Fruit fly (Drosophila melanogaster) whole organism, embryonic: Measurements from ENCODE around the gene CG11811.

Experiments used
- Awh ChIP-seq: fragments of 200-800 bp; sonication (Bioruptor generic); IDR thresholded peaks from 2 replicates; pipeline ENCODE4, ENCODE4 v1.3.6; 2022; ENCODE audit warnings: missing biosample characterization, missing genetic modification characterization
- CG10147 ChIP-seq: fragments of 200-800 bp; sonication (Bioruptor generic); optimal IDR thresholded peaks from 2 replicates; lab custom pipeline; 2019; ENCODE audit warnings: missing biosample characterization, mild to moderate bottlenecking, missing genetic modification characterization, moderate library complexity
- CG10959 ChIP-seq: fragments of 200-800 bp; sonication (Bioruptor generic); IDR thresholded peaks from 2 replicates; pipeline ENCODE4 v1.3.6; 2022; ENCODE audit warnings: missing biosample characterization, missing genetic modification characterization
- CG14860 ChIP-seq: fragments of 200-800 bp; sonication (Bioruptor generic); IDR thresholded peaks from 3 replicates; pipeline ENCODE4 v1.3.6; 2022; ENCODE audit warnings: missing biosample characterization, missing genetic modification characterization; ENCODE audit not compliant: partially characterized antibody
- CG16813 ChIP-seq: fragments of 200-800 bp; sonication (Bioruptor generic); IDR thresholded peaks from 3 replicates; pipeline ENCODE4 v1.3.6; 2022; ENCODE audit warnings: missing biosample characterization, missing genetic modification characterization; ENCODE audit not compliant: partially characterized antibody
- CG18011 ChIP-seq: fragments of 200-800 bp; sonication (Bioruptor generic); optimal IDR thresholded peaks from 2 replicates; lab custom pipeline; 2017; ENCODE audit warnings: missing biosample characterization, missing genetic modification characterization, mild to moderate bottlenecking, moderate library complexity, missing genotype
- CG2202 ChIP-seq: fragments of 200-800 bp; sonication (Bioruptor generic); optimal IDR thresholded peaks from 2 replicates; lab custom pipeline; 2018; ENCODE audit warnings: missing biosample characterization, mild to moderate bottlenecking, missing genetic modification characterization
- CG30020 ChIP-seq: fragments of 200-800 bp; optimal IDR thresholded peaks from 2 replicates; lab custom pipeline; 2019; ENCODE audit warnings: missing biosample characterization, mild to moderate bottlenecking, missing genetic modification characterization, moderate library complexity
- CG30403 ChIP-seq: fragments of 200-800 bp; sonication (Bioruptor generic); optimal IDR thresholded peaks from 3 replicates; lab custom pipeline; 2016; ENCODE audit warnings: missing biosample characterization, missing genetic modification characterization
- CG31441 ChIP-seq: fragments of 200-800 bp; sonication (Bioruptor generic); IDR thresholded peaks from 2 replicates; pipeline ENCODE4 v1.3.6; 2022; ENCODE audit warnings: missing biosample characterization, missing genetic modification characterization
- CG3163 ChIP-seq: fragments of 200-800 bp; sonication (Bioruptor generic); optimal IDR thresholded peaks from 3 replicates; lab custom pipeline; 2016; ENCODE audit warnings: missing biosample characterization, missing genetic modification characterization
- CG32532 ChIP-seq: fragments of 200-800 bp; sonication (Bioruptor generic); IDR thresholded peaks from 2 replicates; pipeline ENCODE4 v1.3.6; 2022; ENCODE audit warnings: missing biosample characterization, missing genetic modification characterization
- CG3995 ChIP-seq: fragments of 200-800 bp; sonication (Bioruptor generic); optimal IDR thresholded peaks from 3 replicates; lab custom pipeline; 2016; ENCODE audit warnings: missing biosample characterization, missing genetic modification characterization
- CG4282 ChIP-seq: fragments of 200-800 bp; sonication (Bioruptor generic); optimal IDR thresholded peaks from 2 replicates; lab custom pipeline; 2016; ENCODE audit warnings: missing biosample characterization, missing genetic modification characterization
- CG6272 ChIP-seq: fragments of 200-800 bp; sonication (Bioruptor generic); IDR thresholded peaks from 2 replicates; pipeline ENCODE4 v1.3.6; 2022; ENCODE audit warnings: missing biosample characterization, missing genetic modification characterization
- CG6683 ChIP-seq: fragments of 200-800 bp; sonication (Bioruptor generic); optimal IDR thresholded peaks from 2 replicates; lab custom pipeline; 2017; ENCODE audit warnings: missing biosample characterization, mild to moderate bottlenecking, missing genetic modification characterization, missing genetic modification reagents
- CG7271 ChIP-seq: fragments of 200-800 bp; sonication (Bioruptor generic); optimal IDR thresholded peaks from 2 replicates; lab custom pipeline; 2018; ENCODE audit warnings: missing biosample characterization, mild to moderate bottlenecking, missing genetic modification characterization, moderate library complexity
- CG7786 ChIP-seq: fragments of 200-800 bp; sonication (Bioruptor generic); optimal IDR thresholded peaks from 2 replicates; lab custom pipeline; 2016; ENCODE audit warnings: missing biosample characterization, missing genetic modification characterization
- CkIIα-i1 ChIP-seq: fragments of 200-800 bp; sonication (Bioruptor generic); IDR thresholded peaks from 2 replicates; pipeline ENCODE4 v1.3.6; 2022; ENCODE audit warnings: missing biosample characterization, missing genetic modification characterization
- D ChIP-seq, 2 experiments: fragments of 200-800 bp in 1 of 2; fragments of >200 bp in 1 of 2; sonication (Bioruptor generic) in 1 of 2; optimal IDR thresholded peaks; 2 replicates in 1 of 2; 3 replicates in 1 of 2; lab custom pipeline; 2017; ENCODE audit warnings: mild to moderate bottlenecking in 1 of 2, missing biosample characterization in 1 of 2, missing genetic modification characterization in 1 of 2, missing genetic modification reagents in 1 of 2
- Lhr ChIP-seq: fragments of 200-800 bp; sonication (Bioruptor generic); optimal IDR thresholded peaks from 3 replicates; lab custom pipeline; 2017; ENCODE audit warnings: mild to moderate bottlenecking, missing biosample characterization, missing genetic modification reagents, missing genetic modification characterization
- MBD-R2 ChIP-seq: fragments of 200-800 bp; sonication (Bioruptor generic); IDR thresholded peaks from 2 replicates; pipeline ENCODE4 v1.3.6; 2022; ENCODE audit warnings: missing biosample characterization, missing genetic modification characterization
- Oli ChIP-seq: fragments of 200-800 bp; sonication (Bioruptor generic); optimal IDR thresholded peaks from 2 replicates; lab custom pipeline; 2018; ENCODE audit warnings: missing biosample characterization, mild to moderate bottlenecking, missing genetic modification characterization, moderate library complexity
- Rfx ChIP-seq: fragments of 200-800 bp; sonication (Bioruptor generic); IDR thresholded peaks from 2 replicates; pipeline ENCODE4 v1.3.6; 2022; ENCODE audit warnings: missing biosample characterization, missing genetic modification characterization
- Tbp ChIP-seq: fragments of >200 bp; optimal IDR thresholded peaks from 2 replicates; lab custom pipeline; 2018; ENCODE audit warnings: missing biosample characterization, missing genetic modification characterization
- ac ChIP-seq: fragments of 200-800 bp; sonication (Bioruptor generic); optimal IDR thresholded peaks from 3 replicates; lab custom pipeline; 2017; ENCODE audit warnings: missing biosample characterization, mild to moderate bottlenecking, missing genetic modification characterization
- ap ChIP-seq: fragments of 200-800 bp; sonication (Bioruptor generic); IDR thresholded peaks from 2 replicates; pipeline ENCODE4 v1.3.6; 2022; ENCODE audit warnings: missing biosample characterization, missing genetic modification characterization
- chinmo ChIP-seq: fragments of 200-800 bp; sonication (Bioruptor generic); IDR thresholded peaks from 4 replicates; pipeline ENCODE4 v1.3.6; 2022; ENCODE audit warnings: missing biosample characterization, missing genetic modification characterization; ENCODE audit not compliant: partially characterized antibody
- ci ChIP-seq: fragments of 200-800 bp; sonication (Bioruptor generic); IDR thresholded peaks from 3 replicates; pipeline ENCODE4 v1.3.6; 2022; ENCODE audit warnings: missing biosample characterization, missing genetic modification characterization
- disco-r ChIP-seq: fragments of 200-800 bp; sonication (Bioruptor generic); optimal IDR thresholded peaks from 2 replicates; lab custom pipeline; 2016; ENCODE audit warnings: missing biosample characterization, missing genetic modification characterization
- emc ChIP-seq: fragments of 200-800 bp; sonication (Bioruptor generic); optimal IDR thresholded peaks from 2 replicates; lab custom pipeline; 2016; ENCODE audit warnings: missing biosample characterization, missing genetic modification characterization
- gcm ChIP-seq: fragments of 200-800 bp; sonication (Bioruptor generic); optimal IDR thresholded peaks from 2 replicates; lab custom pipeline; 2019; ENCODE audit warnings: missing biosample characterization, mild to moderate bottlenecking, missing genetic modification characterization, moderate library complexity
- grn ChIP-seq: fragments of 200-800 bp; sonication (Bioruptor generic); optimal IDR thresholded peaks from 3 replicates; lab custom pipeline; 2017; ENCODE audit warnings: missing biosample characterization, missing genetic modification characterization
- gsb-n ChIP-seq: fragments of 200-800 bp; sonication (Bioruptor generic); optimal IDR thresholded peaks from 3 replicates; lab custom pipeline; 2018; ENCODE audit warnings: missing biosample characterization, mild to moderate bottlenecking, missing genetic modification characterization
- hth ChIP-seq: fragments of >200 bp; optimal IDR thresholded peaks from 2 replicates; lab custom pipeline; 2017; ENCODE audit warnings: inconsistent platforms
- kah ChIP-seq: fragments of 200-800 bp; sonication (Bioruptor generic); optimal IDR thresholded peaks from 2 replicates; lab custom pipeline; 2018; ENCODE audit warnings: missing biosample characterization, mild to moderate bottlenecking, missing genetic modification characterization
- klu ChIP-seq: fragments of 200-800 bp; sonication (Bioruptor generic); IDR thresholded peaks from 2 replicates; pipeline ENCODE4 v1.3.6; 2022; ENCODE audit warnings: missing biosample characterization, missing genetic modification characterization
- onecut ChIP-seq: fragments of 200-800 bp; sonication (Bioruptor generic); IDR thresholded peaks from 2 replicates; pipeline ENCODE4 v1.3.6; 2022; ENCODE audit warnings: missing biosample characterization, missing genetic modification characterization
- pan ChIP-seq, 4 experiments: fragments of >200 bp in 3 of 4; fragments of 200-800 bp in 1 of 4; sonication (Bioruptor generic) in 1 of 4; optimal IDR thresholded peaks in 3 of 4; IDR thresholded peaks in 1 of 4; 2 replicates each; pipeline versions ENCODE4 v1.3.6 to Lab custom; 2017 to 2022; ENCODE audit warnings: missing biosample characterization in 2 of 4, missing genetic modification characterization in 2 of 4, mixed read lengths in 1 of 4
- peb ChIP-seq: fragments of 200-800 bp; sonication (Bioruptor generic); IDR thresholded peaks from 2 replicates; pipeline ENCODE4 v1.3.6; 2022; ENCODE audit warnings: missing biosample characterization, missing genetic modification characterization
- pho ChIP-seq: fragments of 200-800 bp; sonication (Bioruptor generic); optimal IDR thresholded peaks from 2 replicates; lab custom pipeline; 2016; ENCODE audit warnings: missing biosample characterization, missing genetic modification characterization
- pnt ChIP-seq: fragments of 200-800 bp; sonication (Bioruptor generic); optimal IDR thresholded peaks from 3 replicates; lab custom pipeline; 2016; ENCODE audit warnings: missing biosample characterization, missing genetic modification characterization
- prd ChIP-seq, 3 experiments: fragments of >200 bp in 2 of 3; fragments of 200-800 bp in 1 of 3; sonication (Bioruptor generic) in 1 of 3; optimal IDR thresholded peaks in 2 of 3; IDR thresholded peaks in 1 of 3; 2 replicates in 2 of 3; 3 replicates in 1 of 3; pipeline versions ENCODE4 v1.3.6 to Lab custom; 2017 to 2022; ENCODE audit warnings: missing biosample characterization in 1 of 3, missing genetic modification characterization in 1 of 3
- psq ChIP-seq: fragments of 200-800 bp; sonication (Bioruptor generic); optimal IDR thresholded peaks from 2 replicates; lab custom pipeline; 2017; ENCODE audit warnings: missing biosample characterization, missing genetic modification characterization
- seq ChIP-seq: fragments of 200-800 bp; sonication (Bioruptor generic); IDR thresholded peaks from 2 replicates; pipeline ENCODE4 v1.3.6; 2022; ENCODE audit warnings: missing biosample characterization, missing genetic modification characterization
- sisA ChIP-seq: fragments of 200-800 bp; sonication (Bioruptor generic); IDR thresholded peaks from 2 replicates; pipeline ENCODE4 v1.3.6; 2022; ENCODE audit warnings: missing biosample characterization, missing genetic modification characterization
- sqz ChIP-seq: fragments of 200-800 bp; sonication (Bioruptor generic); optimal IDR thresholded peaks from 3 replicates; lab custom pipeline; 2018; ENCODE audit warnings: missing biosample characterization, mild to moderate bottlenecking, missing genetic modification characterization
- stwl ChIP-seq: fragments of 200-800 bp; sonication (Bioruptor generic); optimal IDR thresholded peaks from 3 replicates; lab custom pipeline; 2018; ENCODE audit warnings: missing biosample characterization, mild to moderate bottlenecking, missing genetic modification characterization, moderate library complexity
- tap ChIP-seq: fragments of 200-800 bp; optimal IDR thresholded peaks from 3 replicates; lab custom pipeline; 2019; ENCODE audit warnings: missing biosample characterization, mild to moderate bottlenecking, missing genetic modification characterization, moderate library complexity
- toy ChIP-seq: fragments of 200-800 bp; sonication (Bioruptor generic); IDR thresholded peaks from 2 replicates; pipeline ENCODE4 v1.3.6; 2022; ENCODE audit warnings: missing biosample characterization, missing genetic modification characterization

Gene CG11811

DNA sequence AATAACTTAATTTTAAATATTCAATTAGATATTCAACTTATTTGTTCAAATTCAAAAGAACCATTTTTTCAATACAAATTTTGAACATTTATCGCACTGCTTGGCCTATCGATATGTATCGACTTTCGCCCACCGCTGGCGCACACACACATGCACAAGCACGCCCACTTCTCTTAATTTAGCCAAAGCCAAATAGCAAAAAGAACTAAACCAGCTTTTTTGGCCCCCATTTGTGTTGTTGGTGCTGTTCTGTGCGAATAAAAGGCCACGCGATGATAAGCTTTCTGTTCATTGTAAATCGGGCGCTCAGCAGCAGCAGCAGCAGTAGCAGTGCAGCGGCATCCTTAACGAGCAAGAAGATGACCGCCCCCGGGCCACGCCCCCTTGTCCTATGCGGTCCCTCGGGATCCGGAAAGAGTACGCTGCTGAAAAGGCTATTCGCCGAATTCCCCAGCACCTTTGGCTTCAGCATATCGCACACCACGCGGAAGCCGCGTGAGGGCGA, at the start of gene CG11811 (continued):
- TF ChIP-seq peb (GFP tag; lab: Robert Waterston, UW) (no peak), klu (GFP tag; lab: Robert Waterston, UW) (no peak), CG3995 (no peak), grn (GFP tag; lab: Kevin White, UChicago) (no peak), disco-r (GFP tag; lab: Kevin White, UChicago) (no peak), CG4282 (GFP tag; lab: Kevin White, UChicago) (no peak), CG30403 (no peak), CG3163 (GFP tag; lab: Kevin White, UChicago) (peak; percentile 84), sqz (GFP tag; lab: Kevin White, UChicago) (peak; percentile 2), CG10959 (no peak), psq (GFP tag; lab: Kevin White, UChicago) (no peak), CG31441 (GFP tag; lab: Robert Waterston, UW) (no peak), ap (GFP tag; lab: Robert Waterston, UW) (no peak), tap (tag; lab: Kevin White, UChicago) (no peak), gsb-n (tag; lab: Kevin White, UChicago) (no peak), CkIIα-i1 (no peak), hth (no peak), pan (optimal IDR thresholded peaks at IDR 0.05; lab: Kevin White, UChicago) (no peak), pan (GFP tag; optimal IDR thresholded peaks at IDR 0.05 in 1 of 2, IDR thresholded peaks at IDR 0.05 in 1 of 2) (no peak), kah (GFP tag; lab: Kevin White, UChicago) (no peak), CG18011 (GFP tag; lab: Kevin White, UChicago) (no peak), ci (GFP tag; lab: Robert Waterston, UW) (no peak), prd (optimal IDR thresholded peaks at IDR 0.05; lab: Kevin White, UChicago) (no peak), prd (GFP tag; IDR thresholded peaks at IDR 0.05; lab: Robert Waterston, UW) (no peak), Awh (GFP tag; lab: Robert Waterston, UW) (no peak), CG14860 (GFP tag; lab: Robert Waterston, UW) (peak; percentile 70), seq (GFP tag; lab: Robert Waterston, UW) (no peak), ac (GFP tag; lab: Kevin White, UChicago) (no peak), stwl (peak; percentile 93), CG6272 (GFP tag; lab: Robert Waterston, UW) (no peak), CG16813 (GFP tag; lab: Robert Waterston, UW) (peak; percentile 80), CG7786 (GFP tag; lab: Kevin White, UChicago) (no peak), onecut (GFP tag; lab: Robert Waterston, UW) (no peak), CG30020 (tag; lab: Kevin White, UChicago) (peak; percentile 19), toy (GFP tag; lab: Robert Waterston, UW) (no peak), CG10147 (GFP tag; lab: Kevin White, UChicago) (no peak), Lhr (GFP tag; lab: Kevin White, UChicago) (peak; percentile 29), CG2202 (tag; lab: Kevin White, UChicago) (no peak), pnt (GFP tag; lab: Kevin White, UChicago) (no peak), CG32532 (GFP tag; lab: Robert Waterston, UW) (0 out of 2 replicates have a peak, but pooled peaks have one; percentile 36), MBD-R2 (GFP tag; lab: Robert Waterston, UW) (peak; percentile 71), pho (GFP tag; lab: Kevin White, UChicago) (no peak), emc (GFP tag; lab: Kevin White, UChicago) (no peak), Tbp (no peak), CG7271 (no peak), Oli (tag; lab: Kevin White, UChicago) (no peak), chinmo (GFP tag; lab: Robert Waterston, UW) (peak; percentile 81; the same call in 3 of the 4 replicates), sisA (no peak), Rfx (GFP tag; lab: Robert Waterston, UW) (peak; percentile 52), D (optimal IDR thresholded peaks at IDR 0.05; lab: Kevin White, UChicago) (no peak), D (GFP tag; optimal IDR thresholded peaks at IDR 0.05; lab: Kevin White, UChicago) (no peak), CG6683 (GFP tag; lab: Kevin White, UChicago) (no peak), gcm (GFP tag; lab: Kevin White, UChicago) (no peak)
